Worm (Caenorhabditis elegans) whole organism, midembryonic: ENCODE data around the gene che-11.

ENCODE experiments used
- cog-1 ChIP-seq: sonication (generic microtip); optimal IDR thresholded peaks from 2 replicates; lab custom pipeline; 2016; ENCODE audit warnings: missing genetic modification characterization, missing compliant biosample characterization
- flt-1 ChIP-seq: fragments of 200-800 bp; sonication (Bioruptor generic); IDR thresholded peaks from 2 replicates; pipeline ENCODE4 v1.3.6; 2022; ENCODE audit warnings: missing genetic modification characterization, missing compliant biosample characterization
- klf-2 ChIP-seq: fragments of 200-800 bp; sonication (Bioruptor generic); conservative IDR thresholded peaks from 2 replicates; pipeline ENCODE4 v1.3.6; 2022; ENCODE audit warnings: missing genetic modification reagents, missing genetic modification characterization, missing compliant biosample characterization
- med-1 ChIP-seq: sonication (generic microtip); optimal IDR thresholded peaks from 2 replicates; lab custom pipeline; 2017; ENCODE audit warnings: missing genetic modification characterization, mild to moderate bottlenecking, missing compliant biosample characterization, antibody characterized with exemption, missing genetic modification reagents; ENCODE audit not compliant: insufficient read depth
- ref-1 ChIP-seq: fragments of 200-800 bp; sonication (Bioruptor generic); conservative IDR thresholded peaks from 2 replicates; pipeline ENCODE4 v1.3.6; 2022; ENCODE audit warnings: missing genetic modification reagents, missing genetic modification characterization, missing compliant biosample characterization
- tab-1 ChIP-seq: fragments of 200-800 bp; sonication (Bioruptor generic); IDR thresholded peaks from 2 replicates; pipeline ENCODE4 v1.3.6; 2022; ENCODE audit warnings: missing genetic modification characterization, missing compliant biosample characterization
- ztf-23 ChIP-seq: fragments of 200-800 bp; sonication (Bioruptor generic); IDR thresholded peaks from 2 replicates; pipeline ENCODE4 v1.3.6; 2022; ENCODE audit warnings: missing genetic modification reagents, missing genetic modification characterization, missing compliant biosample characterization

- TF ChIP-seq klf-2 (no peak), flt-1 (no peak), ztf-23 (GFP tag; lab: Robert Waterston, UW) (no peak), cog-1 (no peak), tab-1 (GFP tag; lab: Robert Waterston, UW) (no peak), ref-1 (no peak), med-1 (no peak)
Measured at ce11 chrV:12192129-12192528, 41.6 kb upstream of the che-11 start, which contains the start of gene rnp-1.
